Fruit fly (Drosophila melanogaster) whole organism: Measurements from ENCODE around the gene CG32631.

Source experiments
- EcR ChIP-seq, 2 experiments: fragments of >200 bp; optimal IDR thresholded peaks; 2 replicates each; lab custom pipeline; 2017; ENCODE audit warnings: missing biosample characterization in 2 of 2, missing genetic modification characterization in 2 of 2, missing genetic modification reagents in 2 of 2
- psq ChIP-seq: fragments of >200 bp; optimal IDR thresholded peaks from 2 replicates; lab custom pipeline; 2017
- usp ChIP-seq: fragments of >200 bp; optimal IDR thresholded peaks from 2 replicates; lab custom pipeline; 2017; ENCODE audit warnings: missing biosample characterization, missing genetic modification characterization, mixed read lengths

DNA sequence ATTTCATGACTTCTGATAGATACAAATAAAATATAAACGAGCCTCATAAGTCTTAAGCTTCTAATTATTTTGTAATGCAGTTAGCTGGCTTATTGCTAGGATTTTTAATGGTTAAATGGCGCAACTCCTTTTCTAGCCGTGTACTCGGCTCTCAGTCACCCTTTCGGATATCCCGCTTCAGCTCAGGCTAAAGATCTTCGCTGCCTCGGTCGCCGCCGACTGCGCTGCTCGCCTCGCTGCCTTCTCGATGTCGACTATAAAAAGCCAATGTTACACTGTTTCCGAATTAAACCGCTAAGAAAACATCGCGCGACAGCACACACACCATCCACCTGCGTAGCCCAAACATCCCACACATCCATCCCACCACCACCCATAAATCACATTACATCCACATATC is 12.9 kb upstream of the CG32631 start, which contains the start of gene Cpr12A:
- TF ChIP-seq EcR (GFP tag; optimal IDR thresholded peaks at IDR 0.05; lab: Kevin White, UChicago) (no peak), usp (GFP tag; lab: Kevin White, UChicago) (no peak), psq (no peak)
